Worm (Caenorhabditis elegans) whole organism, L1 larva: ENCODE measurements around the gene C16C8.14.
A peak's percentile ranks its signal among the peaks of the same experiment; 100 is the strongest.
"Not testable (repeated sequence)": the region's sequence is repeated elsewhere in the genome, so short reads cannot be mapped to it uniquely, and the experiment has no call there.

ENCODE experiments used
- C34B4.2 ChIP-seq: sonication (generic microtip); optimal IDR thresholded peaks from 2 replicates; lab custom pipeline; 2017; ENCODE audit warnings: mild to moderate bottlenecking, missing genetic modification characterization, missing compliant biosample characterization
- aly-2 ChIP-seq: fragments of 150-350 bp; optimal IDR thresholded peaks from 2 replicates; lab custom pipeline; 2014; ENCODE audit warnings: missing biosample characterization, missing genetic modification characterization
- ces-1 ChIP-seq: fragments of 150-350 bp; optimal IDR thresholded peaks from 2 replicates; lab custom pipeline; 2014; ENCODE audit warnings: missing biosample characterization, missing genetic modification reagents, missing genetic modification characterization
- efl-1 ChIP-seq, 4 experiments: fragments of 150-350 bp; optimal IDR thresholded peaks in 3 of 4; peaks in 1 of 4; 1 replicate in 1 of 4; 2 replicates in 3 of 4; lab custom pipeline; 2014; ENCODE audit warnings: missing biosample characterization in 2 of 4, missing genetic modification characterization in 2 of 4, missing genetic modification reagents in 2 of 4
- efl-3 ChIP-seq: fragments of 200-800 bp; sonication (Bioruptor generic); optimal IDR thresholded peaks from 2 replicates; lab custom pipeline; 2018; ENCODE audit warnings: mild to moderate bottlenecking, missing genetic modification characterization, missing compliant biosample characterization
- elt-2 ChIP-seq: sonication (generic microtip); optimal IDR thresholded peaks from 2 replicates; lab custom pipeline; 2016; ENCODE audit warnings: missing genetic modification characterization, mild to moderate bottlenecking, inconsistent platforms, missing compliant biosample characterization, missing genetic modification reagents
- fkh-4 ChIP-seq: sonication (generic microtip); optimal IDR thresholded peaks from 2 replicates; lab custom pipeline; 2016; ENCODE audit warnings: missing compliant biosample characterization, missing genetic modification characterization, borderline replicate concordance
- fkh-8 ChIP-seq: sonication (generic microtip); optimal IDR thresholded peaks from 2 replicates; lab custom pipeline; 2016; ENCODE audit warnings: mild to moderate bottlenecking, missing genetic modification characterization, missing compliant biosample characterization
- grh-1 ChIP-seq: fragments of 200-800 bp; sonication (Bioruptor generic); IDR thresholded peaks from 2 replicates; pipeline ENCODE4 v1.3.6; 2022; ENCODE audit warnings: missing genetic modification reagents, missing genetic modification characterization, missing compliant biosample characterization
- lin-15B ChIP-seq: fragments of 150-350 bp; sonication (generic microtip); optimal IDR thresholded peaks from 3 replicates; lab custom pipeline; 2014; ENCODE audit warnings: missing biosample characterization, missing genetic modification characterization
- lin-35 ChIP-seq, 2 experiments: fragments of 150-350 bp; optimal IDR thresholded peaks; 2 replicates each; lab custom pipeline; 2014; ENCODE audit warnings: missing biosample characterization in 2 of 2, missing genetic modification characterization in 2 of 2, missing genetic modification reagents in 2 of 2
- nhr-19 ChIP-seq: fragments of 200-800 bp; sonication (Bioruptor generic); conservative IDR thresholded peaks from 2 replicates; pipeline ENCODE4 v1.3.6; 2022; ENCODE audit warnings: missing genetic modification characterization, missing compliant biosample characterization
- nhr-20 ChIP-seq: sonication (generic microtip); optimal IDR thresholded peaks from 2 replicates; lab custom pipeline; 2016; ENCODE audit warnings: mild to moderate bottlenecking, missing genetic modification characterization, missing compliant biosample characterization
- nhr-77 ChIP-seq: fragments of 150-350 bp; optimal IDR thresholded peaks from 2 replicates; lab custom pipeline; 2014; ENCODE audit warnings: missing biosample characterization, missing genetic modification characterization
- nhr-84 ChIP-seq: sonication (generic microtip); optimal IDR thresholded peaks from 2 replicates; lab custom pipeline; 2017; ENCODE audit warnings: missing biosample characterization, missing genetic modification characterization
- nhr-85 ChIP-seq: sonication (generic microtip); peaks from one replicate; lab custom pipeline; 2016; ENCODE audit warnings: missing genetic modification characterization, inconsistent platforms, missing compliant biosample characterization
- nhr-90 ChIP-seq: sonication (generic microtip); optimal IDR thresholded peaks from 2 replicates; lab custom pipeline; 2016; ENCODE audit warnings: mild to moderate bottlenecking, missing genetic modification characterization, missing compliant biosample characterization; ENCODE audit not compliant: poor library complexity
- skn-1 ChIP-seq: fragments of 150-350 bp; optimal IDR thresholded peaks from 2 replicates; lab custom pipeline; 2014; ENCODE audit warnings: missing biosample characterization, missing genetic modification characterization
- swsn-7 ChIP-seq: sonication (generic microtip); optimal IDR thresholded peaks from 2 replicates; lab custom pipeline; 2016; ENCODE audit warnings: missing genetic modification characterization, missing compliant biosample characterization
- tlp-1 ChIP-seq: fragments of 150-350 bp; optimal IDR thresholded peaks from 2 replicates; lab custom pipeline; 2014; ENCODE audit warnings: missing biosample characterization, missing genetic modification characterization
- unc-30 ChIP-seq: sonication (generic microtip); optimal IDR thresholded peaks from 2 replicates; lab custom pipeline; 2017; ENCODE audit warnings: missing biosample characterization, missing genetic modification characterization
- unc-86 ChIP-seq: sonication (generic microtip); optimal IDR thresholded peaks from 2 replicates; lab custom pipeline; 2016; ENCODE audit warnings: missing genetic modification characterization, missing compliant biosample characterization

C16C8.14 gene

ce11 chrII:3482231-3482630 is 32.6 kb downstream of the C16C8.14 start, which contains the start of gene smu-2 (continued):
- TF ChIP-seq efl-3 (GFP tag; lab: Kevin White, UChicago): no peak
- peak; percentile 70 for TF ChIP-seq ces-1 (GFP tag; lab: Kevin White, UChicago)
- peak; percentile 48 for TF ChIP-seq elt-2 (tag; lab: Kevin White, UChicago)
- TF ChIP-seq nhr-84 (tag; lab: Kevin White, UChicago): no peak
- TF ChIP-seq unc-86 (tag; lab: Kevin White, UChicago): peak; percentile 49
- TF ChIP-seq lin-15B (tag; lab: Kevin White, UChicago): peak; percentile 88
- no peak for TF ChIP-seq tlp-1 (tag; lab: Kevin White, UChicago)
- TF ChIP-seq nhr-77: no peak

ce11 chrII:3490797-3491196 is 41.2 kb downstream of the C16C8.14 start, which contains the start of gene fbxb-112:
Gene fbxb-112 (plus strand): TSS chrII:3491097.
- TF ChIP-seq skn-1; ces-1 (GFP tag; lab: Kevin White, UChicago); swsn-7: not testable (repeated sequence)

- TF ChIP-seq efl-1 (optimal IDR thresholded peaks at IDR 0.05; lab: Kevin White, UChicago) (peak in 1 of 2 experiments; percentile 92), efl-1 (GFP tag; optimal IDR thresholded peaks at IDR 0.05 in 1 of 2; lab: Kevin White, UChicago) (no peak), grh-1 (GFP tag; lab: Robert Waterston, UW) (no peak), lin-35 (GFP tag; optimal IDR thresholded peaks at IDR 0.05; lab: Kevin White, UChicago) (peak in 1 of 2 experiments; percentile 9), aly-2 (tag; lab: Kevin White, UChicago) (no peak), unc-30 (tag; lab: Kevin White, UChicago) (no peak), C34B4.2 (tag; lab: Kevin White, UChicago) (no peak), nhr-19 (no peak), fkh-8 (tag; lab: Kevin White, UChicago) (no peak), elt-2 (tag; lab: Kevin White, UChicago) (no peak)
Observed at ce11 chrII:3499386-3499785, 49.8 kb downstream of the C16C8.14 start, which contains the start of gene Y49F6B.9. Gene Y49F6B.9 (minus strand): TSS chrII:3499387.

- TF ChIP-seq nhr-85 (peak; percentile 19), fkh-4 (tag; lab: Kevin White, UChicago) (no peak), nhr-90 (tag; lab: Kevin White, UChicago) (no peak), nhr-20 (tag; lab: Kevin White, UChicago) (no peak)
Observed at ce11 chrII:3500373-3500772, 50.8 kb downstream of the C16C8.14 start.
